Worm (Caenorhabditis elegans): ENCODE measurements around the gene his-16.

DNA sequence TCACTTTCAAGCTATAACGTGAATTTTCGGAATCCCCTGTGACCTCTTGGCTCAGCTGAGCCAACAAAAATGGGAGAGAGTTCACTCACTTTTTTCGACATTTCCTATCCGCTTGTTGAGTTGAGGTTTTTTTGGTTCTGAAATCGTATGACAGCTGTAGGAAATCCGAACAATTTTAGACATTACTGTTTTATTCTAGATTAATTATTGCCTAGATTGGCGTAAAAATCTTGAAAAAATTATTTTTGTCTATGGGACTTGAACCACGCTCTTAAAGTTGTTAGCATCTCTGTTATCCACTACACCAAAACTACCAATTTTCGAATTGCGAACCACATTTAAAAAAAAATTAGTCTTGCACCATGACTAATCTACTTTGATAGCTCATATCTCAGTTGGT lies 34.1 kb downstream of the his-16 start, which contains the start of gene C01B9.4:
- TF ChIP-seq elt-4 (tag; optimal IDR thresholded peaks at IDR 0.05) (no peak), nhr-11 (tag; optimal IDR thresholded peaks at IDR 0.05) (no peak), pag-3 (tag; optimal IDR thresholded peaks at IDR 0.05; ENCODE audit: borderline replicate concordance) (no peak), ceh-45 (GFP tag; IDR thresholded peaks at IDR 0.05) (no peak), tbx-2 (tag; optimal IDR thresholded peaks at IDR 0.05) (no peak)

Data from whole organism, late embryonic.